Fruit fly (Drosophila melanogaster) whole organism, prepupa: Measurements from ENCODE around the gene CG4133.
"Not testable (repeated sequence)": the region's sequence is repeated elsewhere in the genome, so short reads cannot be mapped to it uniquely, and the experiment has no call there.

Experiments
- Blimp-1 ChIP-seq: fragments of 200-800 bp; sonication (Bioruptor generic); optimal IDR thresholded peaks from 3 replicates; lab custom pipeline; 2017; ENCODE audit warnings: missing biosample characterization, missing genetic modification characterization, mild to moderate bottlenecking, moderate library complexity, missing genetic modification reagents
- CG10631 ChIP-seq: fragments of 200-800 bp; sonication (Bioruptor generic); optimal IDR thresholded peaks from 2 replicates; lab custom pipeline; 2016; ENCODE audit warnings: missing biosample characterization, missing genetic modification characterization
- CG10669 ChIP-seq: fragments of 200-800 bp; sonication (Bioruptor generic); optimal IDR thresholded peaks from 3 replicates; lab custom pipeline; 2018; ENCODE audit warnings: missing biosample characterization, mild to moderate bottlenecking, missing genetic modification characterization, moderate library complexity
- CG11294 ChIP-seq: fragments of 200-800 bp; sonication (Bioruptor generic); IDR thresholded peaks from 2 replicates; pipeline ENCODE4 v1.3.6; 2022; ENCODE audit warnings: missing biosample characterization, missing genetic modification characterization
- CG11762 ChIP-seq: fragments of 200-800 bp; sonication (Bioruptor generic); optimal IDR thresholded peaks from 3 replicates; lab custom pipeline; 2016; ENCODE audit warnings: missing biosample characterization, missing genetic modification characterization; ENCODE audit not compliant: insufficient read depth
- CG11902 ChIP-seq: fragments of 200-800 bp; sonication (Bioruptor generic); optimal IDR thresholded peaks from 3 replicates; lab custom pipeline; 2016; ENCODE audit warnings: missing biosample characterization, missing genetic modification characterization
- CG15336 ChIP-seq: fragments of 200-800 bp; sonication (Bioruptor generic); IDR thresholded peaks from 2 replicates; pipeline ENCODE4 v1.3.6; 2022; ENCODE audit warnings: missing biosample characterization, missing genetic modification characterization
- CG1621 ChIP-seq: fragments of 200-800 bp; sonication (Bioruptor generic); optimal IDR thresholded peaks from 3 replicates; lab custom pipeline; 2018; ENCODE audit warnings: missing biosample characterization, mild to moderate bottlenecking, missing genetic modification characterization
- CG16779 ChIP-seq: fragments of 200-800 bp; sonication (Bioruptor generic); optimal IDR thresholded peaks from 3 replicates; lab custom pipeline; 2017; ENCODE audit warnings: missing biosample characterization, mild to moderate bottlenecking, missing genetic modification characterization
- CG3032 ChIP-seq: fragments of 200-800 bp; optimal IDR thresholded peaks from 2 replicates; lab custom pipeline; 2019; ENCODE audit warnings: missing biosample characterization, mild to moderate bottlenecking, missing genetic modification characterization, moderate library complexity
- CG31627 ChIP-seq: fragments of 200-800 bp; sonication (Bioruptor generic); optimal IDR thresholded peaks from 3 replicates; lab custom pipeline; 2016; ENCODE audit warnings: missing biosample characterization, missing genetic modification characterization
- CG34406 ChIP-seq: fragments of 200-800 bp; sonication (Bioruptor generic); optimal IDR thresholded peaks from 3 replicates; lab custom pipeline; 2016; ENCODE audit warnings: missing biosample characterization, missing genetic modification characterization
- CG4318 ChIP-seq: fragments of 200-800 bp; sonication (Bioruptor generic); optimal IDR thresholded peaks from 3 replicates; lab custom pipeline; 2017; ENCODE audit warnings: missing biosample characterization, mild to moderate bottlenecking, missing genetic modification characterization
- CG6163 ChIP-seq: fragments of 200-800 bp; sonication (Bioruptor generic); IDR thresholded peaks from 3 replicates; pipeline ENCODE4 v1.3.6; 2022; ENCODE audit warnings: missing biosample characterization, missing genetic modification characterization
- CG6276 ChIP-seq: fragments of 200-800 bp; sonication (Bioruptor generic); optimal IDR thresholded peaks from 2 replicates; lab custom pipeline; 2017; ENCODE audit warnings: missing biosample characterization, mild to moderate bottlenecking, missing genetic modification characterization
- CG6854 ChIP-seq: fragments of 200-800 bp; sonication (Bioruptor generic); optimal IDR thresholded peaks from 2 replicates; lab custom pipeline; 2017; ENCODE audit warnings: missing biosample characterization, mild to moderate bottlenecking, missing genetic modification characterization
- CG8119 ChIP-seq: fragments of 200-800 bp; sonication (Bioruptor generic); IDR thresholded peaks from 3 replicates; pipeline ENCODE4 v1.3.6; 2022; ENCODE audit warnings: missing biosample characterization, missing genetic modification characterization
- CG8319 ChIP-seq: fragments of 200-800 bp; sonication (Bioruptor generic); optimal IDR thresholded peaks from 3 replicates; lab custom pipeline; 2016; ENCODE audit warnings: missing biosample characterization, missing genetic modification characterization
- Eip93F ChIP-seq: fragments of 200-800 bp; sonication (Bioruptor generic); optimal IDR thresholded peaks from 2 replicates; lab custom pipeline; 2016; ENCODE audit warnings: missing biosample characterization, mild to moderate bottlenecking, missing genetic modification characterization
- Hr4 ChIP-seq: fragments of 200-800 bp; sonication (Bioruptor generic); optimal IDR thresholded peaks from 3 replicates; lab custom pipeline; 2016; ENCODE audit warnings: missing biosample characterization, missing genetic modification characterization
- Lpt ChIP-seq: fragments of 200-800 bp; sonication (Bioruptor generic); optimal IDR thresholded peaks from 3 replicates; lab custom pipeline; 2016; ENCODE audit warnings: missing biosample characterization, missing genetic modification characterization
- Met ChIP-seq: fragments of 200-800 bp; sonication (Bioruptor generic); optimal IDR thresholded peaks from 3 replicates; lab custom pipeline; 2016; ENCODE audit warnings: missing biosample characterization, missing genetic modification characterization
- OdsH ChIP-seq: fragments of 200-800 bp; sonication (Bioruptor generic); optimal IDR thresholded peaks from 3 replicates; lab custom pipeline; 2016; ENCODE audit warnings: missing biosample characterization, missing genetic modification characterization
- Smox ChIP-seq: fragments of 200-800 bp; sonication (Bioruptor generic); optimal IDR thresholded peaks from 3 replicates; lab custom pipeline; 2016; ENCODE audit warnings: missing biosample characterization, missing genetic modification characterization
- Sox14 ChIP-seq: fragments of 200-800 bp; sonication (Bioruptor generic); optimal IDR thresholded peaks from 3 replicates; lab custom pipeline; 2016; ENCODE audit warnings: missing biosample characterization, missing genetic modification characterization
- Sox15 ChIP-seq: fragments of 200-800 bp; sonication (Bioruptor generic); optimal IDR thresholded peaks from 3 replicates; lab custom pipeline; 2016; ENCODE audit warnings: missing biosample characterization, missing genetic modification characterization
- achi ChIP-seq: fragments of 200-800 bp; sonication (Bioruptor generic); optimal IDR thresholded peaks from 3 replicates; lab custom pipeline; 2016; ENCODE audit warnings: missing biosample characterization, missing genetic modification characterization
- cyc ChIP-seq: fragments of 200-800 bp; sonication (Bioruptor generic); optimal IDR thresholded peaks from 3 replicates; lab custom pipeline; 2016; ENCODE audit warnings: missing biosample characterization, missing genetic modification characterization
- dac ChIP-seq: fragments of 200-800 bp; sonication (Bioruptor generic); optimal IDR thresholded peaks from 2 replicates; lab custom pipeline; 2017; ENCODE audit warnings: missing biosample characterization, mild to moderate bottlenecking, missing genetic modification characterization
- dsx ChIP-seq: fragments of 200-800 bp; optimal IDR thresholded peaks from 3 replicates; lab custom pipeline; 2019; ENCODE audit warnings: missing biosample characterization, mild to moderate bottlenecking, missing genetic modification characterization, moderate library complexity; ENCODE audit not compliant: poor library complexity, severe bottlenecking
- eg ChIP-seq: fragments of 200-800 bp; sonication (Bioruptor generic); IDR thresholded peaks from 3 replicates; pipeline ENCODE4 v1.3.6; 2022; ENCODE audit warnings: missing biosample characterization, missing genetic modification characterization
- esn ChIP-seq: fragments of 200-800 bp; sonication (Bioruptor generic); optimal IDR thresholded peaks from 2 replicates; lab custom pipeline; 2016; ENCODE audit warnings: missing biosample characterization, mild to moderate bottlenecking, missing genetic modification characterization, moderate library complexity
- fd59A ChIP-seq: fragments of 200-800 bp; sonication (Bioruptor generic); optimal IDR thresholded peaks from 2 replicates; lab custom pipeline; 2017; ENCODE audit warnings: missing biosample characterization, mild to moderate bottlenecking, missing genetic modification characterization, missing genetic modification reagents
- fd85E ChIP-seq: fragments of 200-800 bp; sonication (Bioruptor generic); optimal IDR thresholded peaks from 3 replicates; lab custom pipeline; 2016; ENCODE audit warnings: missing biosample characterization, missing genetic modification characterization
- fkh ChIP-seq: fragments of 200-800 bp; sonication (Bioruptor generic); optimal IDR thresholded peaks from 3 replicates; lab custom pipeline; 2017; ENCODE audit warnings: missing biosample characterization, mild to moderate bottlenecking, missing genetic modification characterization, moderate library complexity
- lz ChIP-seq: fragments of 200-800 bp; sonication (Bioruptor generic); optimal IDR thresholded peaks from 3 replicates; lab custom pipeline; 2016; ENCODE audit warnings: missing biosample characterization, missing genetic modification characterization
- pdm3 ChIP-seq: fragments of 200-800 bp; sonication (Bioruptor generic); optimal IDR thresholded peaks from 3 replicates; lab custom pipeline; 2016; ENCODE audit warnings: missing biosample characterization, missing genetic modification characterization
- salr ChIP-seq, 2 experiments: fragments of 200-800 bp; sonication (Bioruptor generic); optimal IDR thresholded peaks; 3 replicates each; lab custom pipeline; 2016 to 2018; ENCODE audit warnings: missing biosample characterization in 2 of 2, missing genetic modification characterization in 2 of 2, mild to moderate bottlenecking in 1 of 2
- spab ChIP-seq: fragments of 200-800 bp; sonication (Bioruptor generic); optimal IDR thresholded peaks from 2 replicates; lab custom pipeline; 2017; ENCODE audit warnings: missing biosample characterization, mild to moderate bottlenecking, missing genetic modification characterization, missing genetic modification reagents
- svp ChIP-seq: fragments of 200-800 bp; sonication (Bioruptor generic); peaks from one replicate; lab custom pipeline; 2016; ENCODE audit warnings: missing biosample characterization, missing genetic modification characterization
- vri ChIP-seq: fragments of 200-800 bp; sonication (Bioruptor generic); optimal IDR thresholded peaks from 3 replicates; lab custom pipeline; 2016; ENCODE audit warnings: missing biosample characterization, mild to moderate bottlenecking, missing genetic modification characterization

Gene CG4133

dm6 chr2L:455274-455673 is at the start of gene CG4133:
Gene CG4133, plus strand, starts transcription at chr2L:455531.
- TF ChIP-seq Met (GFP tag; lab: Kevin White, UChicago); CG6163 (GFP tag; lab: Robert Waterston, UW); Sox14 (GFP tag; lab: Kevin White, UChicago): not testable (repeated sequence)

- TF ChIP-seq CG11762 (GFP tag; lab: Kevin White, UChicago) (peak; percentile 26), salr (GFP tag; optimal IDR thresholded peaks at IDR 0.05; lab: Kevin White, UChicago) (peak in 1 of 2 experiments; percentile 41), fd59A (GFP tag; lab: Kevin White, UChicago) (peak; percentile 22), CG8119 (GFP tag; lab: Robert Waterston, UW) (peak; percentile 70), dac (GFP tag; lab: Kevin White, UChicago) (peak; percentile 3), spab (GFP tag; lab: Kevin White, UChicago) (no peak), CG3032 (tag; lab: Kevin White, UChicago) (peak; percentile 42), CG1621 (tag; lab: Kevin White, UChicago) (no peak), Hr4 (GFP tag; lab: Kevin White, UChicago) (peak; percentile 81), eg (no peak; the same call in 2 of the 3 replicates), CG15336 (GFP tag; lab: Robert Waterston, UW) (peak; percentile 66), CG11294 (GFP tag; lab: Robert Waterston, UW) (peak; percentile 14; the same call in 1 of the 2 replicates)
- TF ChIP-seq, all 60 proteins: peak for 9
Measured at dm6 chr2L:412931-413330, 42.4 kb upstream of the CG4133 start.

- TF ChIP-seq fd59A (GFP tag; lab: Kevin White, UChicago): no peak
- TF ChIP-seq dsx: no peak
- TF ChIP-seq CG6163 (GFP tag; lab: Robert Waterston, UW): 0 out of 3 replicates have a peak, but pooled peaks have one; percentile 5
- no peak for TF ChIP-seq fkh
- no peak for TF ChIP-seq salr (GFP tag; optimal IDR thresholded peaks at IDR 0.05; lab: Kevin White, UChicago)
- no peak for TF ChIP-seq dac (GFP tag; lab: Kevin White, UChicago)
- no peak for TF ChIP-seq Eip93F
- peak; percentile 94 for TF ChIP-seq svp (GFP tag; lab: Kevin White, UChicago)
- TF ChIP-seq, all 60 proteins: peak for 2
Measured at dm6 chr2L:413894-414293, 41.4 kb upstream of the CG4133 start.

dm6 chr2L:414593-415399 is 40.5 kb upstream of the CG4133 start, which contains the start of the genes AP-2alpha and ebi:
Gene AP-2alpha, minus strand, starts transcription at chr2L:414777.
Gene ebi, plus strand, starts transcription at chr2L:415067.
- TF ChIP-seq Sox14 (GFP tag; lab: Kevin White, UChicago): peak; percentile 92
- TF ChIP-seq CG6854 (GFP tag; lab: Kevin White, UChicago): peak; percentile 4
- TF ChIP-seq pdm3 (GFP tag; lab: Kevin White, UChicago): peak; percentile 94
- TF ChIP-seq OdsH: peak; percentile 91
- TF ChIP-seq Smox (GFP tag; lab: Kevin White, UChicago): no peak
- TF ChIP-seq CG10631 (GFP tag; lab: Kevin White, UChicago): peak; percentile 88
- TF ChIP-seq CG11902 (GFP tag; lab: Kevin White, UChicago): peak; percentile 90
- peak; percentile 72 for TF ChIP-seq Lpt (GFP tag; lab: Kevin White, UChicago)
- TF ChIP-seq CG31627 (GFP tag; lab: Kevin White, UChicago): peak; percentile 97
- peak; percentile 61 for TF ChIP-seq CG10669
- peak; percentile 80 for TF ChIP-seq CG6163 (GFP tag; lab: Robert Waterston, UW)
- TF ChIP-seq fd85E: no peak
- TF ChIP-seq esn (GFP tag; lab: Kevin White, UChicago): peak; percentile 92
- TF ChIP-seq CG8319 (GFP tag; lab: Kevin White, UChicago): peak; percentile 71
- TF ChIP-seq achi (GFP tag; lab: Kevin White, UChicago): peak; percentile 87
- TF ChIP-seq Blimp-1: peak; percentile 38
- TF ChIP-seq eg: peak; percentile 84
- TF ChIP-seq CG11762 (GFP tag; lab: Kevin White, UChicago): peak; percentile 62
- peak; percentile 71 for TF ChIP-seq dsx
- peak; percentile 88 for TF ChIP-seq Hr4 (GFP tag; lab: Kevin White, UChicago)
- TF ChIP-seq vri (GFP tag; lab: Kevin White, UChicago): peak; percentile 74
- no peak for TF ChIP-seq CG4318 (GFP tag; lab: Kevin White, UChicago)
- no peak for TF ChIP-seq CG6276 (GFP tag; lab: Kevin White, UChicago)
- peak; percentile 96 for TF ChIP-seq svp (GFP tag; lab: Kevin White, UChicago)
- TF ChIP-seq CG34406 (GFP tag; lab: Kevin White, UChicago): peak; percentile 81
- peak; percentile 94 for TF ChIP-seq cyc (GFP tag; lab: Kevin White, UChicago)
- peak; percentile 94 for TF ChIP-seq lz (GFP tag; lab: Kevin White, UChicago)
- TF ChIP-seq fd59A (GFP tag; lab: Kevin White, UChicago): peak; percentile 78
- no peak for TF ChIP-seq CG16779 (tag; lab: Kevin White, UChicago)
- TF ChIP-seq CG3032 (tag; lab: Kevin White, UChicago): peak; percentile 85
- peak; percentile 92 for TF ChIP-seq Sox15 (GFP tag; lab: Kevin White, UChicago)
